Fruit fly (Drosophila melanogaster): ENCODE data around the gene CG42762.

Gene CG42762

DNA sequence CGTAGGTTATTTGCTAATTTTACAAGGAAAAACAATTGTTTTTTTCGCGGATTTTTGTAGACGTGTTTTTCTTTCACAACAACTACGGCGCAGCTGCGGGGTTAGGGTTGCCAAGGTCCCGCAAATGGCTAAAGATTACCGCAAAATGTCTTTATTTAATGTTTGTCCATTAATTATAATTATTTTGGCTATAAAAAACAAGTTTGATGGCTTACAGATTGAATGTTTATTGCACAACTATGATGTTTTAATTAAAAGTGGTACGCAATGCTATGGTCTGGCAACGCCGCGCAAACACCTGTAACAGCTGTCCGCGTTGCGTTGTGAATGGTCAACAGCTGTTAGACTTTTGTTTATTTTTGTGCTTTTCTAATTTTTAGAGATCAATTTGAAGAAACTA, 12.8 kb upstream of the CG42762 start (continued):
- TF ChIP-seq ci (GFP tag; IDR thresholded peaks at IDR 0.05) (peak; percentile 80; the same call in 2 of the 3 replicates), aop (GFP tag; IDR thresholded peaks at IDR 0.05) (no peak), B-H2 (GFP tag; optimal IDR thresholded peaks at IDR 0.05) (peak; percentile 80), dmrt11E (tag; optimal IDR thresholded peaks at IDR 0.05) (peak; percentile 38), Hmx (GFP tag; optimal IDR thresholded peaks at IDR 0.05) (peak; percentile 28), CG30431 (GFP tag; optimal IDR thresholded peaks at IDR 0.05) (peak; percentile 16), CG2129 (GFP tag; IDR thresholded peaks at IDR 0.05; ENCODE audit: partially characterized antibody) (no peak), mirr (GFP tag; optimal IDR thresholded peaks at IDR 0.05) (peak; percentile 1), zen2 (GFP tag; IDR thresholded peaks at IDR 0.05; ENCODE audit: partially characterized antibody) (no peak), fd102C (GFP tag; optimal IDR thresholded peaks at IDR 0.05) (peak; percentile 3), mld (GFP tag; IDR thresholded peaks at IDR 0.05; ENCODE audit: partially characterized antibody) (no peak), lilli (GFP tag; optimal IDR thresholded peaks at IDR 0.05) (peak; percentile 89), unpg (GFP tag; optimal IDR thresholded peaks at IDR 0.05) (peak; percentile 74), CG12236 (GFP tag; optimal IDR thresholded peaks at IDR 0.05) (no peak), ind (GFP tag; optimal IDR thresholded peaks at IDR 0.05) (peak; percentile 79), Meics (GFP tag; optimal IDR thresholded peaks at IDR 0.05) (peak; percentile 75), bowl (GFP tag; IDR thresholded peaks at IDR 0.05) (no peak), bcd (GFP tag; optimal IDR thresholded peaks at IDR 0.05) (peak; percentile 74), BtbVII (GFP tag; optimal IDR thresholded peaks at IDR 0.05) (peak; percentile 48), CG7357 (GFP tag; IDR thresholded peaks at IDR 0.05) (no peak), crol (GFP tag; IDR thresholded peaks at IDR 0.05) (no peak), tup (GFP tag; optimal IDR thresholded peaks at IDR 0.05) (peak; percentile 65), gt (GFP tag; IDR thresholded peaks at IDR 0.05) (no peak), CG17912 (GFP tag; optimal IDR thresholded peaks at IDR 0.05) (no peak), trh (GFP tag; optimal IDR thresholded peaks at IDR 0.05) (peak; percentile 26), danr (GFP tag; IDR thresholded peaks at IDR 0.05) (peak; percentile 43; the same call in 1 of the 2 replicates), CG18476 (GFP tag; optimal IDR thresholded peaks at IDR 0.05) (peak; percentile 75), lola (GFP tag; optimal IDR thresholded peaks at IDR 0.05) (peak in 1 of 3 experiments; percentile 41), E2f2 (GFP tag; IDR thresholded peaks at IDR 0.05) (peak; percentile 44; the same call in 1 of the 2 replicates), CG14050 (GFP tag; IDR thresholded peaks at IDR 0.05) (peak; percentile 65), CG9609 (GFP tag; optimal IDR thresholded peaks at IDR 0.05) (peak; percentile 41), da (GFP tag; optimal IDR thresholded peaks at IDR 0.05) (peak; percentile 74), Vsx1 (GFP tag; optimal IDR thresholded peaks at IDR 0.05) (peak; percentile 42), sd (tag; optimal IDR thresholded peaks at IDR 0.05) (peak; percentile 22), pnt (GFP tag; optimal IDR thresholded peaks at IDR 0.05) (peak; percentile 65), z (GFP tag; IDR thresholded peaks at IDR 0.05) (no peak), Lhr (GFP tag; optimal IDR thresholded peaks at IDR 0.05) (peak; percentile 19), HLH54F (GFP tag; optimal IDR thresholded peaks at IDR 0.05) (peak; percentile 76), CG4424 (GFP tag; optimal IDR thresholded peaks at IDR 0.05) (peak; percentile 36), CG14710 (tag; optimal IDR thresholded peaks at IDR 0.05) (peak; percentile 77), Hmr (GFP tag; optimal IDR thresholded peaks at IDR 0.05) (peak; percentile 74), gce (GFP tag; IDR thresholded peaks at IDR 0.05) (no peak), CG11085 (GFP tag; IDR thresholded peaks at IDR 0.05) (peak; percentile 58; the same call in 1 of the 2 replicates), CG6175 (GFP tag; IDR thresholded peaks at IDR 0.05) (no peak), ap (GFP tag; IDR thresholded peaks at IDR 0.05) (no peak), Drgx (GFP tag; IDR thresholded peaks at IDR 0.05) (peak; percentile 70), btn (GFP tag; optimal IDR thresholded peaks at IDR 0.05) (peak; percentile 21), kah (GFP tag; optimal IDR thresholded peaks at IDR 0.05) (peak; percentile 99), corto (GFP tag; optimal IDR thresholded peaks at IDR 0.05) (peak; percentile 46), sens-2 (GFP tag; IDR thresholded peaks at IDR 0.05) (no peak), bbx (GFP tag; IDR thresholded peaks at IDR 0.05; ENCODE audit: partially characterized antibody) (no peak)
